Fruit fly (Drosophila melanogaster) whole organism, prepupa: Measurements from ENCODE around the gene Cp16.

Experiments
- Blimp-1 ChIP-seq: fragments of 200-800 bp; sonication (Bioruptor generic); optimal IDR thresholded peaks from 3 replicates; lab custom pipeline; 2017; ENCODE audit warnings: missing biosample characterization, missing genetic modification characterization, mild to moderate bottlenecking, moderate library complexity, missing genetic modification reagents
- CG10631 ChIP-seq: fragments of 200-800 bp; sonication (Bioruptor generic); optimal IDR thresholded peaks from 2 replicates; lab custom pipeline; 2016; ENCODE audit warnings: missing biosample characterization, missing genetic modification characterization
- CG10669 ChIP-seq: fragments of 200-800 bp; sonication (Bioruptor generic); optimal IDR thresholded peaks from 3 replicates; lab custom pipeline; 2018; ENCODE audit warnings: missing biosample characterization, mild to moderate bottlenecking, missing genetic modification characterization, moderate library complexity
- CG11762 ChIP-seq: fragments of 200-800 bp; sonication (Bioruptor generic); optimal IDR thresholded peaks from 3 replicates; lab custom pipeline; 2016; ENCODE audit warnings: missing biosample characterization, missing genetic modification characterization; ENCODE audit not compliant: insufficient read depth
- CG11902 ChIP-seq: fragments of 200-800 bp; sonication (Bioruptor generic); optimal IDR thresholded peaks from 3 replicates; lab custom pipeline; 2016; ENCODE audit warnings: missing biosample characterization, missing genetic modification characterization
- CG15336 ChIP-seq: fragments of 200-800 bp; sonication (Bioruptor generic); IDR thresholded peaks from 2 replicates; pipeline ENCODE4 v1.3.6; 2022; ENCODE audit warnings: missing biosample characterization, missing genetic modification characterization
- CG1621 ChIP-seq: fragments of 200-800 bp; sonication (Bioruptor generic); optimal IDR thresholded peaks from 3 replicates; lab custom pipeline; 2018; ENCODE audit warnings: missing biosample characterization, mild to moderate bottlenecking, missing genetic modification characterization
- CG16779 ChIP-seq: fragments of 200-800 bp; sonication (Bioruptor generic); optimal IDR thresholded peaks from 3 replicates; lab custom pipeline; 2017; ENCODE audit warnings: missing biosample characterization, mild to moderate bottlenecking, missing genetic modification characterization
- CG31627 ChIP-seq: fragments of 200-800 bp; sonication (Bioruptor generic); optimal IDR thresholded peaks from 3 replicates; lab custom pipeline; 2016; ENCODE audit warnings: missing biosample characterization, missing genetic modification characterization
- CG32006 ChIP-seq: fragments of 200-800 bp; sonication (Bioruptor generic); optimal IDR thresholded peaks from 3 replicates; lab custom pipeline; 2017; ENCODE audit warnings: missing biosample characterization, mild to moderate bottlenecking, missing genetic modification characterization
- CG34406 ChIP-seq: fragments of 200-800 bp; sonication (Bioruptor generic); optimal IDR thresholded peaks from 3 replicates; lab custom pipeline; 2016; ENCODE audit warnings: missing biosample characterization, missing genetic modification characterization
- CG3919 ChIP-seq: fragments of 200-800 bp; sonication (Bioruptor generic); optimal IDR thresholded peaks from 3 replicates; lab custom pipeline; 2016; ENCODE audit warnings: missing biosample characterization, missing genetic modification characterization
- CG4318 ChIP-seq: fragments of 200-800 bp; sonication (Bioruptor generic); optimal IDR thresholded peaks from 3 replicates; lab custom pipeline; 2017; ENCODE audit warnings: missing biosample characterization, mild to moderate bottlenecking, missing genetic modification characterization
- CG6163 ChIP-seq: fragments of 200-800 bp; sonication (Bioruptor generic); IDR thresholded peaks from 3 replicates; pipeline ENCODE4 v1.3.6; 2022; ENCODE audit warnings: missing biosample characterization, missing genetic modification characterization
- CG6792 ChIP-seq: fragments of 200-800 bp; sonication (Bioruptor generic); optimal IDR thresholded peaks from 3 replicates; lab custom pipeline; 2016; ENCODE audit warnings: missing biosample characterization, missing genetic modification characterization
- CG6808 ChIP-seq: fragments of 200-800 bp; sonication (Bioruptor generic); optimal IDR thresholded peaks from 3 replicates; lab custom pipeline; 2017; ENCODE audit warnings: missing biosample characterization, missing genetic modification characterization, mild to moderate bottlenecking, moderate library complexity, missing genetic modification reagents
- CG6854 ChIP-seq: fragments of 200-800 bp; sonication (Bioruptor generic); optimal IDR thresholded peaks from 2 replicates; lab custom pipeline; 2017; ENCODE audit warnings: missing biosample characterization, mild to moderate bottlenecking, missing genetic modification characterization
- CG7368 ChIP-seq: fragments of 200-800 bp; sonication (Bioruptor generic); optimal IDR thresholded peaks from 3 replicates; lab custom pipeline; 2016; ENCODE audit warnings: missing biosample characterization, missing genetic modification characterization
- CG8119 ChIP-seq: fragments of 200-800 bp; sonication (Bioruptor generic); IDR thresholded peaks from 3 replicates; pipeline ENCODE4 v1.3.6; 2022; ENCODE audit warnings: missing biosample characterization, missing genetic modification characterization
- CG8319 ChIP-seq: fragments of 200-800 bp; sonication (Bioruptor generic); optimal IDR thresholded peaks from 3 replicates; lab custom pipeline; 2016; ENCODE audit warnings: missing biosample characterization, missing genetic modification characterization
- CG8632 ChIP-seq: fragments of 200-800 bp; sonication (Bioruptor generic); optimal IDR thresholded peaks from 3 replicates; lab custom pipeline; 2016; ENCODE audit warnings: missing biosample characterization, missing genetic modification characterization
- Eip75B ChIP-seq: fragments of 200-800 bp; sonication (Bioruptor generic); optimal IDR thresholded peaks from 3 replicates; lab custom pipeline; 2016; ENCODE audit warnings: missing biosample characterization, missing genetic modification characterization
- Eip78C ChIP-seq: fragments of 200-800 bp; sonication (Bioruptor generic); peaks from one replicate; lab custom pipeline; 2016; ENCODE audit warnings: missing biosample characterization, missing genetic modification characterization
- Eip93F ChIP-seq: fragments of 200-800 bp; sonication (Bioruptor generic); optimal IDR thresholded peaks from 2 replicates; lab custom pipeline; 2016; ENCODE audit warnings: missing biosample characterization, mild to moderate bottlenecking, missing genetic modification characterization
- Ets96B ChIP-seq: fragments of 200-800 bp; optimal IDR thresholded peaks from 2 replicates; lab custom pipeline; 2019; ENCODE audit warnings: missing biosample characterization, mild to moderate bottlenecking, missing genetic modification characterization, moderate library complexity
- Gug ChIP-seq: fragments of 200-800 bp; sonication (Bioruptor generic); IDR thresholded peaks from 2 replicates; pipeline ENCODE4 v1.3.6; 2022; ENCODE audit warnings: missing biosample characterization, missing genetic modification characterization
- Hr39 ChIP-seq: fragments of 200-800 bp; sonication (Bioruptor generic); optimal IDR thresholded peaks from 2 replicates; lab custom pipeline; 2016; ENCODE audit warnings: missing biosample characterization, missing genetic modification characterization
- Hr4 ChIP-seq: fragments of 200-800 bp; sonication (Bioruptor generic); optimal IDR thresholded peaks from 3 replicates; lab custom pipeline; 2016; ENCODE audit warnings: missing biosample characterization, missing genetic modification characterization
- Lpt ChIP-seq: fragments of 200-800 bp; sonication (Bioruptor generic); optimal IDR thresholded peaks from 3 replicates; lab custom pipeline; 2016; ENCODE audit warnings: missing biosample characterization, missing genetic modification characterization
- Met ChIP-seq: fragments of 200-800 bp; sonication (Bioruptor generic); optimal IDR thresholded peaks from 3 replicates; lab custom pipeline; 2016; ENCODE audit warnings: missing biosample characterization, missing genetic modification characterization
- OdsH ChIP-seq: fragments of 200-800 bp; sonication (Bioruptor generic); optimal IDR thresholded peaks from 3 replicates; lab custom pipeline; 2016; ENCODE audit warnings: missing biosample characterization, missing genetic modification characterization
- Smox ChIP-seq: fragments of 200-800 bp; sonication (Bioruptor generic); optimal IDR thresholded peaks from 3 replicates; lab custom pipeline; 2016; ENCODE audit warnings: missing biosample characterization, missing genetic modification characterization
- Sox102F ChIP-seq: fragments of 200-800 bp; sonication (Bioruptor generic); optimal IDR thresholded peaks from 2 replicates; lab custom pipeline; 2016; ENCODE audit warnings: missing biosample characterization, mild to moderate bottlenecking, missing genetic modification characterization
- acj6 ChIP-seq: fragments of 200-800 bp; sonication (Bioruptor generic); optimal IDR thresholded peaks from 3 replicates; lab custom pipeline; 2016; ENCODE audit warnings: missing biosample characterization, missing genetic modification characterization
- dac ChIP-seq: fragments of 200-800 bp; sonication (Bioruptor generic); optimal IDR thresholded peaks from 2 replicates; lab custom pipeline; 2017; ENCODE audit warnings: missing biosample characterization, mild to moderate bottlenecking, missing genetic modification characterization
- dsx ChIP-seq: fragments of 200-800 bp; optimal IDR thresholded peaks from 3 replicates; lab custom pipeline; 2019; ENCODE audit warnings: missing biosample characterization, mild to moderate bottlenecking, missing genetic modification characterization, moderate library complexity; ENCODE audit not compliant: poor library complexity, severe bottlenecking
- esn ChIP-seq: fragments of 200-800 bp; sonication (Bioruptor generic); optimal IDR thresholded peaks from 2 replicates; lab custom pipeline; 2016; ENCODE audit warnings: missing biosample characterization, mild to moderate bottlenecking, missing genetic modification characterization, moderate library complexity
- fd59A ChIP-seq: fragments of 200-800 bp; sonication (Bioruptor generic); optimal IDR thresholded peaks from 2 replicates; lab custom pipeline; 2017; ENCODE audit warnings: missing biosample characterization, mild to moderate bottlenecking, missing genetic modification characterization, missing genetic modification reagents
- fd85E ChIP-seq: fragments of 200-800 bp; sonication (Bioruptor generic); optimal IDR thresholded peaks from 3 replicates; lab custom pipeline; 2016; ENCODE audit warnings: missing biosample characterization, missing genetic modification characterization
- lz ChIP-seq: fragments of 200-800 bp; sonication (Bioruptor generic); optimal IDR thresholded peaks from 3 replicates; lab custom pipeline; 2016; ENCODE audit warnings: missing biosample characterization, missing genetic modification characterization
- net ChIP-seq: fragments of 200-800 bp; sonication (Bioruptor generic); optimal IDR thresholded peaks from 3 replicates; lab custom pipeline; 2016; ENCODE audit warnings: missing biosample characterization, missing genetic modification characterization
- pdm3 ChIP-seq: fragments of 200-800 bp; sonication (Bioruptor generic); optimal IDR thresholded peaks from 3 replicates; lab custom pipeline; 2016; ENCODE audit warnings: missing biosample characterization, missing genetic modification characterization
- salr ChIP-seq, 2 experiments: fragments of 200-800 bp; sonication (Bioruptor generic); optimal IDR thresholded peaks; 3 replicates each; lab custom pipeline; 2016 to 2018; ENCODE audit warnings: missing biosample characterization in 2 of 2, missing genetic modification characterization in 2 of 2, mild to moderate bottlenecking in 1 of 2
- ss ChIP-seq, 2 experiments: fragments of 200-800 bp; sonication (Bioruptor generic); optimal IDR thresholded peaks; 2 replicates in 1 of 2; 3 replicates in 1 of 2; lab custom pipeline; 2017 to 2018; ENCODE audit warnings: mild to moderate bottlenecking in 2 of 2, missing biosample characterization in 2 of 2, missing genetic modification characterization in 2 of 2, moderate library complexity in 1 of 2
- svp ChIP-seq: fragments of 200-800 bp; sonication (Bioruptor generic); peaks from one replicate; lab custom pipeline; 2016; ENCODE audit warnings: missing biosample characterization, missing genetic modification characterization
- topi ChIP-seq: fragments of 200-800 bp; sonication (Bioruptor generic); optimal IDR thresholded peaks from 3 replicates; lab custom pipeline; 2016; ENCODE audit warnings: missing biosample characterization, missing genetic modification characterization
- vri ChIP-seq: fragments of 200-800 bp; sonication (Bioruptor generic); optimal IDR thresholded peaks from 3 replicates; lab custom pipeline; 2016; ENCODE audit warnings: missing biosample characterization, mild to moderate bottlenecking, missing genetic modification characterization

The Cp16 gene

DNA sequence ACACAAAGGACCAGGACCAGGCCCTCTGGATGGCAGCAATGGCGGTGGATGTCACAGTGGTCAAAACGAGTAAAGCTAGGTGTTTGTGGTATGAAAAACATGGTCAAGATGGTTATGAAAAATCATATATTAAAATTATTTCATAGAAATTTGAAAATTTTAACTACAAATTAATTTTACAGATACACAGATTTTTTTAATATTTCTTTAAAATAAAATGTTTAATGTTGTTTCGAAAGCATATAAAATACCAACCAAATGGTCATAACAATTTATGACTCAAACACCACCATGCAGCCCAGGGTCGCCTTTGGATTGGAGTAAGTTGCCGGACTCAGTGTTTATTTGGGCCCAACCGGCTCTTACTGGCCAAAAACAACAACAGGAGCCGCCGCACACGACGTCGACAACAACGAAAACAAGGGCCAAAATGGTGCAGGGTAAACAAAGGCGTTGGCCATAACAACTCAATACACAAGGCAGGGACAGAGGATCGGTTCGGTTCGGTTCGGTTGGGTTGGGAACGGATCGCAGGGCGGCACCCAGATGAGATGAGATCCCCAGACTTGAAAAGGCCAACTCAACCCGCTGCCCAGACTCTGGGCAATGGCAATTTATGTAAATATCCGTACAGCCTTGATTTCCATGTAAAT lies 29.9 kb upstream of the Cp16 start (continued):
- TF ChIP-seq Sox102F: peak; percentile 48
- TF ChIP-seq topi (GFP tag; lab: Kevin White, UChicago): peak; percentile 63
- TF ChIP-seq CG7368 (GFP tag; lab: Kevin White, UChicago): peak; percentile 56
- no peak for TF ChIP-seq Blimp-1 (GFP tag; lab: Kevin White, UChicago)
- no peak for TF ChIP-seq fd85E
- no peak for TF ChIP-seq dac (GFP tag; lab: Kevin White, UChicago)
- TF ChIP-seq CG3919 (GFP tag; lab: Kevin White, UChicago): peak; percentile 68
- TF ChIP-seq CG8632 (GFP tag; lab: Kevin White, UChicago): peak; percentile 85
- no peak for TF ChIP-seq Lpt (GFP tag; lab: Kevin White, UChicago)
- peak; percentile 52 for TF ChIP-seq CG1621 (tag; lab: Kevin White, UChicago)
- no peak for TF ChIP-seq Hr39
- TF ChIP-seq Hr4 (GFP tag; lab: Kevin White, UChicago): no peak
- TF ChIP-seq CG6808 (GFP tag; lab: Kevin White, UChicago): peak; percentile 78
- peak; percentile 23 for TF ChIP-seq CG8319 (GFP tag; lab: Kevin White, UChicago)
- TF ChIP-seq pdm3: peak; percentile 42
- peak; percentile 65 for TF ChIP-seq OdsH (GFP tag; lab: Kevin White, UChicago)

DNA sequence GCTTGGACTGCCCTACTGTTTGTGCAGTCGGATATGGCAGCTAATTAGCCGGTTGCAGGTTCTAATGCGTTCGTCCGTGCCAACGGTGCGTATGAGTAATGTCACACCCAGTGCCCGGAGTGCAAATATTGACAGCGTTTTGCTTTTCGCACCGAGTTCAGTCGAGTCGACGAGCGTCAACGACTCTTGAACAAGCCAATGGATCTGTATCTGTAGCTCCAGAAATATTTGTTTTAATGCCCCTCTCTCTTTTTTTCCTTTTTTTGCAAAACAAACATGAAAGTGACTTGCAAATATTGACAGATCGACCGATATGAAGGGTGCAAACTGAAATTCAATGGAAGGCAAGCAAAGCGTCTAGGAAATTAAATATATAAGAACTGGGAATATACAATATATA lies 29.3 kb upstream of the Cp16 start:
- peak; percentile 9 for TF ChIP-seq dsx (GFP tag; lab: Kevin White, UChicago)
- TF ChIP-seq OdsH (GFP tag; lab: Kevin White, UChicago): peak; percentile 56
- peak; percentile 40 to 79 for TF ChIP-seq ss (GFP tag; optimal IDR thresholded peaks at IDR 0.05; lab: Kevin White, UChicago)
- no peak for TF ChIP-seq Gug (GFP tag; lab: Robert Waterston, UW)
- TF ChIP-seq Eip75B (GFP tag; lab: Kevin White, UChicago): peak; percentile 44
- peak; percentile 78 for TF ChIP-seq CG8632 (GFP tag; lab: Kevin White, UChicago)
- peak; percentile 62 for TF ChIP-seq CG10669 (GFP tag; lab: Kevin White, UChicago)
- peak; percentile 45; the same call in 2 of the 3 replicates for TF ChIP-seq CG8119 (GFP tag; lab: Robert Waterston, UW)
- peak; percentile 70 for TF ChIP-seq fd85E
- TF ChIP-seq Eip93F (GFP tag; lab: Kevin White, UChicago): no peak
- no peak for TF ChIP-seq CG11902
- TF ChIP-seq salr (GFP tag; optimal IDR thresholded peaks at IDR 0.05; lab: Kevin White, UChicago): peak; percentile 19 to 40
- peak; percentile 56 for TF ChIP-seq Met (GFP tag; lab: Kevin White, UChicago)
- peak; percentile 67 for TF ChIP-seq CG10631 (GFP tag; lab: Kevin White, UChicago)
- TF ChIP-seq svp (GFP tag; lab: Kevin White, UChicago): peak; percentile 74
- TF ChIP-seq CG34406 (GFP tag; lab: Kevin White, UChicago): peak; percentile 73
- peak; percentile 66 for TF ChIP-seq CG7368 (GFP tag; lab: Kevin White, UChicago)
- no peak for TF ChIP-seq dac (GFP tag; lab: Kevin White, UChicago)
- TF ChIP-seq CG15336 (GFP tag; lab: Robert Waterston, UW): no peak
- TF ChIP-seq pdm3: peak; percentile 60
- TF ChIP-seq esn: peak; percentile 68
- peak; percentile 68 for TF ChIP-seq Blimp-1 (GFP tag; lab: Kevin White, UChicago)
- peak; percentile 51 for TF ChIP-seq lz
- TF ChIP-seq CG3919 (GFP tag; lab: Kevin White, UChicago): peak; percentile 66
- peak; percentile 66 for TF ChIP-seq CG6792 (GFP tag; lab: Kevin White, UChicago)
- peak; percentile 36 for TF ChIP-seq CG16779 (tag; lab: Kevin White, UChicago)
- peak; percentile 9 for TF ChIP-seq Lpt (GFP tag; lab: Kevin White, UChicago)
- TF ChIP-seq CG11762 (GFP tag; lab: Kevin White, UChicago): peak; percentile 26
- TF ChIP-seq acj6 (GFP tag; lab: Kevin White, UChicago): peak; percentile 56
- peak; percentile 55 for TF ChIP-seq Smox (GFP tag; lab: Kevin White, UChicago)
- peak; percentile 54 for TF ChIP-seq Ets96B (tag; lab: Kevin White, UChicago)
- TF ChIP-seq CG4318 (GFP tag; lab: Kevin White, UChicago): no peak
- TF ChIP-seq net: peak; percentile 77
- peak; percentile 89 for TF ChIP-seq Eip78C (GFP tag; lab: Kevin White, UChicago)
- peak; percentile 58 for TF ChIP-seq fd59A (GFP tag; lab: Kevin White, UChicago)
- peak; percentile 28 for TF ChIP-seq CG32006 (GFP tag; lab: Kevin White, UChicago)
- TF ChIP-seq vri: peak; percentile 88
- TF ChIP-seq CG6163 (GFP tag; lab: Robert Waterston, UW): peak; percentile 65
- no peak for TF ChIP-seq CG31627 (GFP tag; lab: Kevin White, UChicago)
- TF ChIP-seq CG8319 (GFP tag; lab: Kevin White, UChicago): peak; percentile 36
- peak; percentile 73 for TF ChIP-seq CG6854 (GFP tag; lab: Kevin White, UChicago)
- TF ChIP-seq Hr39: no peak
